Fruit fly (Drosophila melanogaster) whole organism, embryonic: ENCODE data around the gene Coq5.

Experiments
- ATbp ChIP-seq: fragments of 200-800 bp; sonication (Bioruptor generic); optimal IDR thresholded peaks from 2 replicates; lab custom pipeline; 2017; ENCODE audit warnings: missing biosample characterization, mild to moderate bottlenecking, missing genetic modification characterization, missing genetic modification reagents
- CG10267 ChIP-seq: fragments of 200-800 bp; sonication (Bioruptor generic); optimal IDR thresholded peaks from 2 replicates; lab custom pipeline; 2018; ENCODE audit warnings: missing biosample characterization, mild to moderate bottlenecking, missing genetic modification characterization, moderate library complexity
- CG10979 ChIP-seq: fragments of 200-800 bp; sonication (Bioruptor generic); optimal IDR thresholded peaks from 2 replicates; lab custom pipeline; 2018; ENCODE audit warnings: missing biosample characterization, mild to moderate bottlenecking, missing genetic modification characterization, moderate library complexity
- CG11560 ChIP-seq: fragments of 200-800 bp; sonication (Bioruptor generic); IDR thresholded peaks from 3 replicates; pipeline ENCODE4 v1.3.6; 2022; ENCODE audit warnings: missing biosample characterization, missing genetic modification characterization
- CG12299 ChIP-seq: fragments of 200-800 bp; sonication (Bioruptor generic); optimal IDR thresholded peaks from 2 replicates; lab custom pipeline; 2018; ENCODE audit warnings: missing biosample characterization, mild to moderate bottlenecking, missing genetic modification characterization
- CG15269 ChIP-seq: fragments of 200-800 bp; sonication (Bioruptor generic); optimal IDR thresholded peaks from 2 replicates; lab custom pipeline; 2018; ENCODE audit warnings: missing biosample characterization, mild to moderate bottlenecking, missing genetic modification characterization, moderate library complexity
- CG1529 ChIP-seq: fragments of 200-800 bp; sonication (Bioruptor generic); optimal IDR thresholded peaks from 3 replicates; lab custom pipeline; 2018; ENCODE audit warnings: missing biosample characterization, missing genetic modification characterization
- CG17361 ChIP-seq: fragments of 200-800 bp; sonication (Bioruptor generic); IDR thresholded peaks from 3 replicates; pipeline ENCODE4 v1.3.6; 2022; ENCODE audit warnings: missing biosample characterization, missing genetic modification characterization
- CG2712 ChIP-seq: fragments of 200-800 bp; optimal IDR thresholded peaks from 3 replicates; lab custom pipeline; 2019; ENCODE audit warnings: missing biosample characterization, mild to moderate bottlenecking, missing genetic modification characterization, moderate library complexity
- CG4424 ChIP-seq: fragments of 200-800 bp; sonication (Bioruptor generic); optimal IDR thresholded peaks from 3 replicates; lab custom pipeline; 2016; ENCODE audit warnings: missing biosample characterization, missing genetic modification characterization
- CG6689 ChIP-seq: fragments of 200-800 bp; sonication (Bioruptor generic); IDR thresholded peaks from 2 replicates; pipeline ENCODE4 v1.3.6; 2022; ENCODE audit warnings: missing biosample characterization, missing genetic modification characterization
- CG8388 ChIP-seq: fragments of 200-800 bp; sonication (Bioruptor generic); optimal IDR thresholded peaks from 2 replicates; lab custom pipeline; 2019; ENCODE audit warnings: missing biosample characterization, mild to moderate bottlenecking, missing genetic modification characterization, moderate library complexity
- CHES-1-like ChIP-seq: fragments of 200-800 bp; sonication (Bioruptor generic); optimal IDR thresholded peaks from 2 replicates; lab custom pipeline; 2016; ENCODE audit warnings: missing biosample characterization, missing genetic modification characterization
- CTCF ChIP-seq: fragments of 200-800 bp; sonication (Bioruptor generic); optimal IDR thresholded peaks from 2 replicates; lab custom pipeline; 2017; ENCODE audit warnings: missing biosample characterization, mild to moderate bottlenecking, missing genetic modification characterization, moderate library complexity
- Drgx ChIP-seq: fragments of 200-800 bp; sonication (Bioruptor generic); IDR thresholded peaks from 2 replicates; pipeline ENCODE4 v1.3.6; 2022; ENCODE audit warnings: missing biosample characterization, missing genetic modification characterization
- Med ChIP-seq: fragments of 200-800 bp; sonication (Bioruptor generic); peaks from one replicate; lab custom pipeline; 2016; ENCODE audit warnings: missing biosample characterization, missing genetic modification characterization, mild to moderate bottlenecking, inconsistent platforms, moderate library complexity
- NK7.1 ChIP-seq: fragments of 200-800 bp; sonication (Bioruptor generic); optimal IDR thresholded peaks from 3 replicates; lab custom pipeline; 2016; ENCODE audit warnings: missing biosample characterization, missing genetic modification characterization
- Nf-YC ChIP-seq: fragments of 200-800 bp; optimal IDR thresholded peaks from 3 replicates; lab custom pipeline; 2019; ENCODE audit warnings: missing biosample characterization, mild to moderate bottlenecking, missing genetic modification characterization, moderate library complexity
- Oaz ChIP-seq: fragments of 200-800 bp; sonication (Bioruptor generic); IDR thresholded peaks from 2 replicates; pipeline ENCODE4 v1.3.6; 2022; ENCODE audit warnings: missing biosample characterization, missing genetic modification characterization
- Stat92E ChIP-seq, 3 experiments: fragments of >200 bp in 2 of 3; fragments of 200-800 bp in 1 of 3; sonication (Bioruptor generic) in 1 of 3; optimal IDR thresholded peaks; 2 replicates each; lab custom pipeline; 2017 to 2019; ENCODE audit warnings: missing biosample characterization in 3 of 3, missing genetic modification characterization in 3 of 3, mild to moderate bottlenecking in 1 of 3, moderate library complexity in 1 of 3
- Xbp1 ChIP-seq: fragments of 200-800 bp; sonication (Bioruptor generic); optimal IDR thresholded peaks from 3 replicates; lab custom pipeline; 2016; ENCODE audit warnings: missing biosample characterization, mild to moderate bottlenecking, missing genetic modification characterization
- bsh ChIP-seq, 2 experiments: fragments of 200-800 bp; sonication (Bioruptor generic); optimal IDR thresholded peaks; 2 replicates each; lab custom pipeline; 2017 to 2018; ENCODE audit warnings: mild to moderate bottlenecking in 2 of 2, missing biosample characterization in 2 of 2, missing genetic modification characterization in 2 of 2, moderate library complexity in 1 of 2
- cas ChIP-seq: fragments of 200-800 bp; sonication (Bioruptor generic); IDR thresholded peaks from 2 replicates; pipeline ENCODE4 v1.3.6; 2022; ENCODE audit warnings: missing biosample characterization, missing genetic modification characterization
- cato ChIP-seq: fragments of 200-800 bp; sonication (Bioruptor generic); optimal IDR thresholded peaks from 2 replicates; lab custom pipeline; 2016; ENCODE audit warnings: missing biosample characterization, missing genetic modification characterization, borderline replicate concordance
- cg ChIP-seq: fragments of 200-800 bp; sonication (Bioruptor generic); optimal IDR thresholded peaks from 3 replicates; lab custom pipeline; 2019; ENCODE audit warnings: missing biosample characterization, mild to moderate bottlenecking, missing genetic modification characterization, moderate library complexity
- chinmo ChIP-seq: fragments of 200-800 bp; sonication (Bioruptor generic); IDR thresholded peaks from 4 replicates; pipeline ENCODE4 v1.3.6; 2022; ENCODE audit warnings: missing biosample characterization, missing genetic modification characterization; ENCODE audit not compliant: partially characterized antibody
- ewg ChIP-seq: fragments of 200-800 bp; sonication (Bioruptor generic); optimal IDR thresholded peaks from 3 replicates; lab custom pipeline; 2017; ENCODE audit warnings: mild to moderate bottlenecking, missing biosample characterization, missing genetic modification reagents, missing genetic modification characterization
- gro ChIP-seq: fragments of 200-800 bp; sonication (Bioruptor generic); optimal IDR thresholded peaks from 2 replicates; lab custom pipeline; 2016; ENCODE audit warnings: missing biosample characterization, missing genetic modification characterization
- gsb-n ChIP-seq: fragments of 200-800 bp; sonication (Bioruptor generic); optimal IDR thresholded peaks from 3 replicates; lab custom pipeline; 2018; ENCODE audit warnings: missing biosample characterization, mild to moderate bottlenecking, missing genetic modification characterization
- gt ChIP-seq: fragments of 200-800 bp; sonication (Bioruptor generic); IDR thresholded peaks from 2 replicates; pipeline ENCODE4 v1.3.6; 2022; ENCODE audit warnings: missing biosample characterization, missing genetic modification characterization
- h ChIP-seq: fragments of >200 bp; optimal IDR thresholded peaks from 2 replicates; lab custom pipeline; 2017
- lola ChIP-seq, 3 experiments: fragments of >200 bp in 2 of 3; fragments of 200-800 bp in 1 of 3; sonication (Bioruptor generic) in 1 of 3; optimal IDR thresholded peaks; 2 replicates each; lab custom pipeline; 2017 to 2019; ENCODE audit warnings: missing biosample characterization in 3 of 3, missing genetic modification characterization in 3 of 3, mild to moderate bottlenecking in 1 of 3, moderate library complexity in 1 of 3
- lov ChIP-seq, 2 experiments: fragments of 200-800 bp in 1 of 2; fragments of >200 bp in 1 of 2; sonication (Bioruptor generic) in 1 of 2; IDR thresholded peaks in 1 of 2; optimal IDR thresholded peaks in 1 of 2; 2 replicates in 1 of 2; 3 replicates in 1 of 2; pipeline versions ENCODE4 v1.3.6 to Lab custom; 2017 to 2022; ENCODE audit warnings: missing biosample characterization in 1 of 2, missing genetic modification characterization in 1 of 2
- mld ChIP-seq: fragments of 200-800 bp; sonication (Bioruptor generic); IDR thresholded peaks from 3 replicates; pipeline ENCODE4 v1.3.6; 2022; ENCODE audit warnings: missing biosample characterization, missing genetic modification characterization; ENCODE audit not compliant: partially characterized antibody
- nerfin-2 ChIP-seq: fragments of 200-800 bp; sonication (Bioruptor generic); IDR thresholded peaks from 2 replicates; pipeline ENCODE4 v1.3.6; 2022; ENCODE audit warnings: missing biosample characterization, missing genetic modification characterization; ENCODE audit not compliant: partially characterized antibody
- nmo ChIP-seq: fragments of 200-800 bp; sonication (Bioruptor generic); optimal IDR thresholded peaks from 2 replicates; lab custom pipeline; 2018; ENCODE audit warnings: missing biosample characterization, mild to moderate bottlenecking, missing genetic modification characterization, moderate library complexity
- org-1 ChIP-seq: fragments of 200-800 bp; sonication (Bioruptor generic); optimal IDR thresholded peaks from 2 replicates; lab custom pipeline; 2017; ENCODE audit warnings: missing biosample characterization, missing genetic modification characterization
- pb ChIP-seq: fragments of 200-800 bp; sonication (Bioruptor generic); optimal IDR thresholded peaks from 3 replicates; lab custom pipeline; 2016; ENCODE audit warnings: missing biosample characterization, missing genetic modification characterization
- pzg ChIP-seq: fragments of 200-800 bp; sonication (Bioruptor generic); optimal IDR thresholded peaks from 3 replicates; lab custom pipeline; 2018; ENCODE audit warnings: missing biosample characterization, mild to moderate bottlenecking, missing genetic modification characterization, moderate library complexity
- sob ChIP-seq: fragments of 200-800 bp; sonication (Bioruptor generic); IDR thresholded peaks from 2 replicates; pipeline ENCODE4 v1.3.6; 2022; ENCODE audit warnings: missing biosample characterization, missing genetic modification characterization
- stwl ChIP-seq: fragments of 200-800 bp; sonication (Bioruptor generic); optimal IDR thresholded peaks from 3 replicates; lab custom pipeline; 2018; ENCODE audit warnings: missing biosample characterization, mild to moderate bottlenecking, missing genetic modification characterization, moderate library complexity
- ttk ChIP-seq: fragments of 200-800 bp; sonication (Bioruptor generic); IDR thresholded peaks from 2 replicates; pipeline ENCODE4 v2.1.2; 2022; ENCODE audit warnings: missing biosample characterization, missing genetic modification characterization
- unpg ChIP-seq: fragments of 200-800 bp; sonication (Bioruptor generic); optimal IDR thresholded peaks from 3 replicates; lab custom pipeline; 2018; ENCODE audit warnings: missing biosample characterization, mild to moderate bottlenecking, missing genetic modification characterization, moderate library complexity
- vnd ChIP-seq: fragments of 200-800 bp; sonication (Bioruptor generic); IDR thresholded peaks from 3 replicates; pipeline ENCODE4 v1.3.6; 2022; ENCODE audit warnings: missing biosample characterization, missing genetic modification characterization; ENCODE audit not compliant: partially characterized antibody
- wor ChIP-seq: fragments of 200-800 bp; sonication (Bioruptor generic); IDR thresholded peaks from 2 replicates; pipeline ENCODE4 v1.3.6; 2022; ENCODE audit warnings: missing biosample characterization, missing genetic modification characterization
- zfh1 ChIP-seq: fragments of 200-800 bp; sonication (Bioruptor generic); IDR thresholded peaks from 3 replicates; pipeline ENCODE4 v1.3.6; 2022; ENCODE audit warnings: missing biosample characterization, missing genetic modification characterization

Coq5 gene

DNA sequence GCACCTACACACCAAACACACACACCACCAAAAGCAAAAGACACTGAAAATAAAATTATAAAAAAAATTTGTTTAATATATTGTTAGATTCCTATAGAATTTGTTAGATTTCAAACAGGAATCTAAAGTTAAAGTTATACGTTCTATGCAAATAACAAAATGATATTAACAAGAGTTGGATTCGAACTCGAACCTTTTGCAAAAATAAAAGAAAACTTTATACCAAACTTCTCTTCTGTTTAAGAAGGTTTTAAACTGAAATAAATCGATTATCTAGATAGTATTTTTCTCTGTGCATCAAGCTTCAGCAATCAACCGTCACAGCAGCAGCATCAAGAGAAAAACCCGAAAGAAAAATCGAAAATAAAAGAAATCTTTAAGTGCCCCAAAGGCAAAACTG, 32.1 kb upstream of the Coq5 start (continued):
- TF ChIP-seq Nf-YC (tag; lab: Kevin White, UChicago) (no peak), cg (GFP tag; lab: Kevin White, UChicago) (no peak)

DNA sequence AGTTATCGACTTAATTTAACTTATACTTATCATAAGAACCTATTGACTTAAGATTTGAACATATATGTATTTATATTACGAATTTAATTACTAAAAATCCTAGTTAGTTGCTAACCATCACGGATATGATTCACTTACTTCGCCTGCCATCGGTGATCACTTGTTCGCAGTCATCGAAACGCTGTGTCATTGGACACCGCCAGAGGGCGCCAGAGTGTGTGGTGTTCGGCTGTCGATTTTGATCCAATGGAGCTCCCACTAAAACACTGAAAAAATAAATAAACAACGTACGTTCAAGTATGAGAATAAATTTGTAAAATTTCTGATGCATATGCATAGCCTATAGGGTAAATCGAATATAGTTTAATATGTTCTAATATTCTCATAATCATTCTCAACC, 30.5 kb upstream of the Coq5 start:
- TF ChIP-seq Stat92E (GFP tag; optimal IDR thresholded peaks at IDR 0.05; lab: Kevin White, UChicago) (no peak), CG1529 (GFP tag; lab: Kevin White, UChicago) (no peak), CG17361 (GFP tag; lab: Robert Waterston, UW) (0 out of 3 replicates have a peak, but pooled peaks have one; percentile 10), vnd (GFP tag; lab: Robert Waterston, UW) (no peak), CTCF (GFP tag; lab: Kevin White, UChicago) (peak; percentile 85), wor (GFP tag; lab: Robert Waterston, UW) (no peak), lola (GFP tag; optimal IDR thresholded peaks at IDR 0.05; lab: Kevin White, UChicago) (no peak), nmo (GFP tag; lab: Kevin White, UChicago) (no peak), mld (no peak), lov (optimal IDR thresholded peaks at IDR 0.05; lab: Kevin White, UChicago) (no peak), lov (GFP tag; IDR thresholded peaks at IDR 0.05; lab: Robert Waterston, UW) (no peak), stwl (tag; lab: Kevin White, UChicago) (peak; percentile 17)

DNA sequence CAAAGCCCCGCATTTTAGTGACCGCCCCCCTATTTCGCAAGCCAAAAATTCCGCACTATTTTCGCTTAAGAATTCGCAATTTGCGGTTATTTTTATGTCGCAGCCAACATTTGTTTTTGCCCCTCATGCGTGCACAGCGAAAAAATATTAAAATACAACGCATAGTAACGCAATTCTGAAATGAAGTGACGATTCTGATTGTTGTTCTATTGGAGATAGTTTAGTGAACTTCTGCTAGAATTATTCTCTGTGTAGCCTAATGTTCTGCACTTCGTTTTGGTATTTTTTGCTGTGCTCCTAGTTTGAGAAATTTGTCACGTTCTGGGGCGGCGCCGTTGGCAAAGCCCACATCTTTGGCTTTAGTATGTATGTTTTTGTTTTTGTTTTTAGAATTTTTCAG, 27.5 kb upstream of the Coq5 start:
- TF ChIP-seq gro (GFP tag; lab: Kevin White, UChicago) (no peak), Med (GFP tag; lab: Kevin White, UChicago) (peak; percentile 40), cato (GFP tag; lab: Kevin White, UChicago) (no peak), bsh (GFP tag; optimal IDR thresholded peaks at IDR 0.05; lab: Kevin White, UChicago) (no peak), Drgx (GFP tag; lab: Robert Waterston, UW) (peak; percentile 45), CHES-1-like (GFP tag; lab: Kevin White, UChicago) (no peak), gt (GFP tag; lab: Robert Waterston, UW) (no peak), Oaz (GFP tag; lab: Robert Waterston, UW) (no peak)

DNA sequence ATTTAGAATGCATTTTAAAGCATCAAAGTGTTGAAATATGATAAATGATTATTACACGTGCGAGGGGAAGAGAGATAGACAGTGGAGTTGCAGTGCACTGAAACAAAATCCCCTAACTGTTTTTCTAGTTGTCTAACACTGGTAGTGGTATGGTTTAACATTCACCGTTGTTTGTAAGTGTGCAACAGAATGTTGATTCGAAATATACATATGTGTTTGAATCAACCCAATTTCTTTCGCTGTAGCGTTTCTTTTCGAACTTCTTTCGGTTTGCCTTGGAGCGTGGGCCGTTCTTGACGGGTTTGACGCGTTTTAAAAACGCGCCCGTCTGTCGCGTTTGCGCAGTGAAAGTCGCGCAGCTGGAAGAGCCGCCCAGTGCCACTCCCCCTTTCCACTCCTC, 27.0 kb upstream of the Coq5 start:
- TF ChIP-seq gsb-n (tag; lab: Kevin White, UChicago) (peak; percentile 67), org-1 (GFP tag; lab: Kevin White, UChicago) (peak; percentile 0), ATbp (GFP tag; lab: Kevin White, UChicago) (peak; percentile 1), pb (GFP tag; lab: Kevin White, UChicago) (no peak), chinmo (GFP tag; lab: Robert Waterston, UW) (0 out of 4 replicates have a peak, but pooled peaks have one; percentile 23), nerfin-2 (GFP tag; lab: Robert Waterston, UW) (no peak), CG8388 (peak; percentile 47), CG10979 (tag; lab: Kevin White, UChicago) (peak; percentile 34), CG12299 (no peak), CG4424 (no peak), CG10267 (peak; percentile 5), CG6689 (0 out of 2 replicates have a peak, but pooled peaks have one; percentile 16), unpg (GFP tag; lab: Kevin White, UChicago) (peak; percentile 12), sob (GFP tag; lab: Robert Waterston, UW) (no peak), Xbp1 (GFP tag; lab: Kevin White, UChicago) (peak; percentile 26), zfh1 (GFP tag; lab: Robert Waterston, UW) (0 out of 3 replicates have a peak, but pooled peaks have one; percentile 4), CG11560 (tag; lab: Robert Waterston, UW) (no peak), h (lab: Kevin White, UChicago) (no peak), ewg (GFP tag; lab: Kevin White, UChicago) (peak; percentile 14), NK7.1 (GFP tag; lab: Kevin White, UChicago) (no peak), pzg (GFP tag; lab: Kevin White, UChicago) (no peak), ttk (GFP tag; lab: Robert Waterston, UW) (0 out of 2 replicates have a peak, but pooled peaks have one; percentile 17), cas (GFP tag; lab: Robert Waterston, UW) (no peak), CG2712 (tag; lab: Kevin White, UChicago) (peak; percentile 38), CG15269 (tag; lab: Kevin White, UChicago) (no peak)
